Worm (Caenorhabditis elegans): ENCODE data around the gene sams-5.

Gene sams-5

ce11 chrIV:6307439-6307838 is 28.1 kb upstream of the sams-5 start, which contains the start of gene csp-2:
csp-2 (plus strand) TSS chrIV:6307739.
- TF ChIP-seq hmbx-1 (tag; optimal IDR thresholded peaks at IDR 0.05), result no peak
- no peak for TF ChIP-seq sea-1 (GFP tag; conservative IDR thresholded peaks at IDR 0.05)
- no peak for TF ChIP-seq F13C5.2 (tag; optimal IDR thresholded peaks at IDR 0.05)
- TF ChIP-seq ama-1 (optimal IDR thresholded peaks at IDR 0.05), result no peak
- no peak for TF ChIP-seq tbx-37 (GFP tag; conservative IDR thresholded peaks at IDR 0.05)

DNA sequence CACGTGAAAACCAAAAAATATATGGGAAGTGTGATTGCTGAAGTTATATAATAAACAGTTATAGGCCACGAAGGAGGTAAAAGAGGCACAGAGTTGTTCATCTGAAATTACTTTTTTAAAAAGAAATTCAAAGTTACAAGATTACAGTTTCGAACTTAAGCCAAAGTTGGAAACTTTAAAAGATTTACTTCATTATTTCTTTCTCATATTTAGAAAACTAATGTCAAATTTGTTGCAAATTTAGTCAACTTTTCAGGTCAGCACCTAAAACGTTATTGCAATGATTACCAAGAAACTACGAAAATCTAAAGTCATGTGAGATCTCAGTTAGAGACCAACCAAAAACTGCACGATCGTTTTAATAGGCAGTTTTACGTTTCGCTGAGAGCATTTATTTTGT is 24.3 kb upstream of the sams-5 start, which contains the start of gene srv-25:
Gene srv-25 (minus strand): TSS at position 101 of the 400 bp plus-strand sequence.
- TF ChIP-seq tbx-11 (GFP tag; IDR thresholded peaks at IDR 0.05), result no peak
- no peak for TF ChIP-seq pes-1 (GFP tag; IDR thresholded peaks at IDR 0.05)
- no peak for TF ChIP-seq tbx-37 (GFP tag; conservative IDR thresholded peaks at IDR 0.05)
- TF ChIP-seq hmbx-1 (tag; optimal IDR thresholded peaks at IDR 0.05), result no peak
- no peak for TF ChIP-seq ceh-13 (GFP tag; optimal IDR thresholded peaks at IDR 0.05)
- TF ChIP-seq tra-4 (tag; optimal IDR thresholded peaks at IDR 0.05), result no peak
- TF ChIP-seq flt-1 (GFP tag; IDR thresholded peaks at IDR 0.05), result no peak
- no peak for TF ChIP-seq hmg-4 (GFP tag; optimal IDR thresholded peaks at IDR 0.05)
- TF ChIP-seq F13C5.2 (tag; optimal IDR thresholded peaks at IDR 0.05), result no peak
- no peak for TF ChIP-seq sea-1 (GFP tag; conservative IDR thresholded peaks at IDR 0.05)
- no peak for TF ChIP-seq ama-1 (optimal IDR thresholded peaks at IDR 0.05)
- no peak for TF ChIP-seq scrt-1 (GFP tag; IDR thresholded peaks at IDR 0.05)
- no peak for TF ChIP-seq ets-7 (tag; optimal IDR thresholded peaks at IDR 0.05)
- no peak for TF ChIP-seq ceh-36 (tag; optimal IDR thresholded peaks at IDR 0.05)
- no peak for TF ChIP-seq hnd-1 (tag; optimal IDR thresholded peaks at IDR 0.05)
- TF ChIP-seq B0310.2 (tag; optimal IDR thresholded peaks at IDR 0.05), result no peak
- no peak for TF ChIP-seq aly-1 (tag; optimal IDR thresholded peaks at IDR 0.05)

DNA sequence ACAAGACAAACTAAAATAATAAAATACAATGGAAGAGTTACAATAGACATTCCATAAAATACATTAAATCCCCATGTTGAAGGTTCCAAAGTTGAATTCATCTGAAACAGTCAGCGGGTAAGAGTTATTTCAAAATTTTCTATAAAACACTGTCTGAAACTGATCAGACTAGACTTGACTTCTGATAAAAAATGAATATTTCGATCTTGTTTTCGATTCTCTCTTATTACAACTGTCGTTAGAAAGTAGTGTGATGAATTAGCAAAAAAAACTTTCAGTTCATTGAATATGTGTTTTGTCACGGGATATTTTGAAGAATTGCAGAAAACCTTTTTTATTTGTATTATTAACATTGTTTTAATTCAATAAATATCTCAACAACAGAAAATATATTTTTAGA is 22.4 kb upstream of the sams-5 start, which contains the start of gene srv-26:
Gene srv-26 (minus strand): TSS at position 101 of the 400 bp plus-strand sequence.
- no peak for TF ChIP-seq sea-1 (GFP tag; conservative IDR thresholded peaks at IDR 0.05)

DNA sequence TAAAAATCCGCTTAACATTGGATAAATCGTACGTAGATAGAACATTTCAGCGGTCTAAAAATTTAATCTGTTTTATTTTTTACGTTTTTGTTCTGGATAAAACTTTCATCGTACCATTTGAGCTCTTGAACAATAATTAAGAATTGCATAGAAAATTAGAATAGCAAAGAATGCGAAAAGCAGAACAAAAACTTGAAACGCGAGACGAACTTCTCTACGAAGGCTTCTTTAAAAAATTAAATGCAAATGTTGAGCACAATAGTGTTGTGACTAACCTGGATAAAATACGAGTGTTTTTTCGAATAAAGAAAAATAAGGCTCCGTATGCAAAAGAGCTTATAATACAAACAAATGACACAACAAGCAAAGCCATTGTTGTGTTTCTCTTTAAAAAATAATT is 20.2 kb upstream of the sams-5 start:
- TF ChIP-seq ceh-13 (GFP tag; optimal IDR thresholded peaks at IDR 0.05), result no peak
- no peak for TF ChIP-seq tra-4 (tag; optimal IDR thresholded peaks at IDR 0.05)
- no peak for TF ChIP-seq ama-1 (optimal IDR thresholded peaks at IDR 0.05)
- TF ChIP-seq B0310.2 (tag; optimal IDR thresholded peaks at IDR 0.05), result no peak

ce11 chrIV:6298253-6298652 is 18.9 kb upstream of the sams-5 start, which contains the start of gene srv-27:
srv-27 (minus strand) TSS chrIV:6298353.
- no peak for TF ChIP-seq aly-1 (tag; optimal IDR thresholded peaks at IDR 0.05)
- TF ChIP-seq flt-1 (GFP tag; IDR thresholded peaks at IDR 0.05), result no peak

- TF ChIP-seq tbx-37 (GFP tag; conservative IDR thresholded peaks at IDR 0.05), result no peak
- no peak for TF ChIP-seq tra-4 (tag; optimal IDR thresholded peaks at IDR 0.05)
- 0 out of 2 replicates have a peak, but pooled peaks have one; percentile 13 for TF ChIP-seq tbx-11 (GFP tag; IDR thresholded peaks at IDR 0.05)
- TF ChIP-seq ceh-36 (tag; optimal IDR thresholded peaks at IDR 0.05), result no peak
- TF ChIP-seq F13C5.2 (tag; optimal IDR thresholded peaks at IDR 0.05), result no peak
- TF ChIP-seq hmbx-1 (tag; optimal IDR thresholded peaks at IDR 0.05), result no peak
- TF ChIP-seq flt-1 (GFP tag; IDR thresholded peaks at IDR 0.05), result peak; percentile 53; the same call in 1 of the 2 replicates
- TF ChIP-seq B0310.2 (tag; optimal IDR thresholded peaks at IDR 0.05), result no peak
- TF ChIP-seq pes-1 (GFP tag; IDR thresholded peaks at IDR 0.05), result no peak
- TF ChIP-seq ama-1 (optimal IDR thresholded peaks at IDR 0.05), result peak; percentile 93
- TF ChIP-seq sea-1 (GFP tag; conservative IDR thresholded peaks at IDR 0.05), result 0 out of 2 replicates have a peak, but pooled peaks have one; percentile 37
Measured at ce11 chrIV:6294081-6294480, 14.8 kb upstream of the sams-5 start, which contains the start of gene hil-2. hil-2 (plus strand) TSS chrIV:6294240.

ce11 chrIV:6290741-6291140 is 11.4 kb upstream of the sams-5 start, which contains the start of gene srv-24:
srv-24 (minus strand) TSS chrIV:6290841.
- no peak for TF ChIP-seq sea-1 (GFP tag; conservative IDR thresholded peaks at IDR 0.05)
- no peak for TF ChIP-seq flt-1 (GFP tag; IDR thresholded peaks at IDR 0.05)
- no peak for TF ChIP-seq ceh-36 (tag; optimal IDR thresholded peaks at IDR 0.05)
- no peak for TF ChIP-seq tbx-37 (GFP tag; conservative IDR thresholded peaks at IDR 0.05)
- TF ChIP-seq ceh-13 (GFP tag; optimal IDR thresholded peaks at IDR 0.05), result no peak
- no peak for TF ChIP-seq ets-7 (tag; optimal IDR thresholded peaks at IDR 0.05)
- no peak for TF ChIP-seq B0310.2 (tag; optimal IDR thresholded peaks at IDR 0.05)
- no peak for TF ChIP-seq tbx-11 (GFP tag; IDR thresholded peaks at IDR 0.05)

DNA sequence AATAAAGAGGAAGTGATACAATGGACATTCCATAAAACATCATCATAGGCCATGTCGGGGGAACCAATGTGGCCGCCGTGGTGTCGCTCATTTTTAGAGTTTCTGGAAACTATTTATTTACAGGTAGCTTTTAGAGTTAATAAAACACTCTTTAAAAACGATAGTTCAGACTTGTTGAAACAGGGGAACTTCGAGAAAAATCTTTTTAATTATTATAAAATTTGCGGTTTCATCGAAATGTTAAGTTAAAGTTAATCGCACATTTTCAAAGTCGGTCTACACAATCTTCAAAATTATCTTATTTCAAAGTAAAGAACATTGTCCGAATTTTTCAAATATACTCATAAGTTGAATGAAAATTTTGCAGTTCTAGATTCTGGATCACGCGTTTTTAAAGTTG is 5.0 kb upstream of the sams-5 start, which contains the start of gene ops-1:
Gene ops-1 (minus strand): TSS at position 101 of the 400 bp plus-strand sequence.
- TF ChIP-seq sea-1 (GFP tag; conservative IDR thresholded peaks at IDR 0.05), result no peak
- no peak for TF ChIP-seq ama-1 (optimal IDR thresholded peaks at IDR 0.05)
- TF ChIP-seq pes-1 (GFP tag; IDR thresholded peaks at IDR 0.05), result no peak
- no peak for TF ChIP-seq flt-1 (GFP tag; IDR thresholded peaks at IDR 0.05)
- TF ChIP-seq ceh-13 (GFP tag; optimal IDR thresholded peaks at IDR 0.05), result no peak
- TF ChIP-seq ceh-36 (tag; optimal IDR thresholded peaks at IDR 0.05), result no peak
- no peak for TF ChIP-seq hmbx-1 (tag; optimal IDR thresholded peaks at IDR 0.05)
- TF ChIP-seq tbx-11 (GFP tag; IDR thresholded peaks at IDR 0.05), result no peak
- TF ChIP-seq hnd-1 (tag; optimal IDR thresholded peaks at IDR 0.05), result no peak
- no peak for TF ChIP-seq scrt-1 (GFP tag; IDR thresholded peaks at IDR 0.05)
- no peak for TF ChIP-seq hmg-4 (GFP tag; optimal IDR thresholded peaks at IDR 0.05)
- TF ChIP-seq tra-4 (tag; optimal IDR thresholded peaks at IDR 0.05), result no peak

ce11 chrIV:6282143-6282542 is 2.8 kb upstream of the sams-5 start, which contains the start of gene srv-32:
srv-32 (minus strand) TSS chrIV:6282243.
- TF ChIP-seq ceh-36 (tag; optimal IDR thresholded peaks at IDR 0.05) (no peak), ama-1 (optimal IDR thresholded peaks at IDR 0.05) (no peak), tbx-37 (GFP tag; conservative IDR thresholded peaks at IDR 0.05) (no peak), sea-1 (GFP tag; conservative IDR thresholded peaks at IDR 0.05) (no peak), ets-7 (tag; optimal IDR thresholded peaks at IDR 0.05) (no peak), flt-1 (GFP tag; IDR thresholded peaks at IDR 0.05) (no peak)
